Fruit fly (Drosophila melanogaster): ENCODE results near the gene yellow-h.

Gene yellow-h

DNA sequence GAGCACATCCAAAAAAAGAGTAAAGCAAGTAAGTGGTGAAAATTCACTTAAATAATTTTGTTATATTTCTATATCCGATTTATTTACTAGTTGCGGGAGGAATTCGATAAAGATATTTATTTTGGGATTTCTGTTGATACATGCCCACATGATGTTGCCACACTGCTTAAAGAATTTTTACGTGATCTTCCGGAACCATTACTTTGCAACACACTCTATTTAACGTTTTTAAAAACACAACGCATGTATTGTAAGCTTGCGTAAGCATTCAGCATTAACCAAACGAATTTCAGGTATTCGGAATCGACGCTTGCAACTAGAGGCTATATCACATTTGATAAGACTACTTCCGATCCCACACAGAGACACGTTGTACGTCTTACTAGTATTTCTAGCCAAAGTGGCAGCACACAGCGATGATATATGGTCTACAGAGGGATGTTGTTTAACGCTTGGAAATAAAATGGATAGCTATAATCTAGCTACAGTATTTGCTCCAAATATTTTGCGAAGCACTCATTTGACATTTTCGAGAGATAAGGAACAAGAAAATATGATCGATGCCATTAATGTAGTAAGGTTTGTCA lies 33.9 kb downstream of the yellow-h start:
- TF ChIP-seq Sry-β (GFP tag; optimal IDR thresholded peaks at IDR 0.05): peak; percentile 66
- no peak for TF ChIP-seq grn (GFP tag; optimal IDR thresholded peaks at IDR 0.05)
- TF ChIP-seq CoRest (tag; optimal IDR thresholded peaks at IDR 0.05): no peak
- TF ChIP-seq CG2199 (GFP tag; IDR thresholded peaks at IDR 0.05): peak; percentile 92; the same call in 2 of the 3 replicates
- TF ChIP-seq sug (tag; optimal IDR thresholded peaks at IDR 0.05): peak; percentile 60
- TF ChIP-seq CG8290 (GFP tag; optimal IDR thresholded peaks at IDR 0.05): peak; percentile 62
- peak; percentile 24 to 30 for TF ChIP-seq CG8290 (tag; optimal IDR thresholded peaks at IDR 0.05)
- TF ChIP-seq Antp (GFP tag; optimal IDR thresholded peaks at IDR 0.05): no peak
- TF ChIP-seq stwl (tag; optimal IDR thresholded peaks at IDR 0.05): peak; percentile 51
- TF ChIP-seq Mes4 (GFP tag; optimal IDR thresholded peaks at IDR 0.05): no peak
- TF ChIP-seq Sry-δ (GFP tag; optimal IDR thresholded peaks at IDR 0.05): peak; percentile 15
- TF ChIP-seq Ets65A (GFP tag): peak; percentile 89
- TF ChIP-seq Neu2 (GFP tag; optimal IDR thresholded peaks at IDR 0.05; ENCODE audit: borderline replicate concordance): no peak
- peak; percentile 71 for TF ChIP-seq CG30020 (tag; optimal IDR thresholded peaks at IDR 0.05)
- no peak for TF ChIP-seq Hr39 (optimal IDR thresholded peaks at IDR 0.05)
- TF ChIP-seq CG11723 (GFP tag; optimal IDR thresholded peaks at IDR 0.05): peak; percentile 2

- TF ChIP-seq Dfd (GFP tag; optimal IDR thresholded peaks at IDR 0.05): no peak
- peak; percentile 52 for TF ChIP-seq CG13894 (tag; optimal IDR thresholded peaks at IDR 0.05)
- peak; percentile 45 for TF ChIP-seq CG9437 (GFP tag; optimal IDR thresholded peaks at IDR 0.05)
- TF ChIP-seq CG2199 (GFP tag; IDR thresholded peaks at IDR 0.05): peak; percentile 88; the same call in 2 of the 3 replicates
- TF ChIP-seq CG2116 (GFP tag; optimal IDR thresholded peaks at IDR 0.05): no peak
- no peak for TF ChIP-seq corto (GFP tag; optimal IDR thresholded peaks at IDR 0.05)
- TF ChIP-seq CTCF (GFP tag; optimal IDR thresholded peaks at IDR 0.05): peak; percentile 73
- peak; percentile 16 for TF ChIP-seq sens (GFP tag)
- TF ChIP-seq CG30020 (tag; optimal IDR thresholded peaks at IDR 0.05): peak; percentile 8
Observed at dm6 chr4:274704-275103, 47.0 kb downstream of the yellow-h start.

DNA sequence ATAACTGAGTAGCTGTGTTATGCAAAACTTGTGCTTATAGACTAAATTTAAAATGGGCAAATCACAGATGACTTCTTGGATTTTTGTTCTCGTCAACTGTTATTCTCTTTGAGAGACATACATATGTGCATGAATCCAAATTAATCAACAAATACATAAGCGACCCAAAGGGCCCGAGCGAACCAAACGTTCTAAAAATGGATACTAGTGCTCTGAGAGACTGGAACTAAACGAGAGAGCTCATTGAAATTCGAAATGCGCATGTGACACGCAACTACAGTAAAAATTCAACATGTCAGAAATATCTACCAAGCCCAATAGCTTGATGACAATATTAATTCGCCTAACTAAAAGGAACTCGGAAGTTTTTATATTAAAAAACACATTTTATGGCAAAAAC lies 48.6 kb downstream of the yellow-h start, which contains the start of gene NfI:
NfI (minus strand) TSS at position 45 of the 400 bp plus-strand sequence.
- TF ChIP-seq sens (GFP tag) (peak; percentile 45), vnd (GFP tag; IDR thresholded peaks at IDR 0.05; ENCODE audit: partially characterized antibody) (no peak), CG6791 (GFP tag; IDR thresholded peaks at IDR 0.05; ENCODE audit: partially characterized antibody) (no peak), CG12659 (GFP tag; optimal IDR thresholded peaks at IDR 0.05) (no peak), corto (GFP tag; optimal IDR thresholded peaks at IDR 0.05) (no peak), CG9727 (GFP tag; optimal IDR thresholded peaks at IDR 0.05) (no peak), hbn (GFP tag; IDR thresholded peaks at IDR 0.05; ENCODE audit: partially characterized antibody) (no peak), fd64A (GFP tag; optimal IDR thresholded peaks at IDR 0.05) (no peak), bbx (GFP tag; IDR thresholded peaks at IDR 0.05; ENCODE audit: partially characterized antibody) (no peak), CG18599 (GFP tag; optimal IDR thresholded peaks at IDR 0.05) (no peak), Stat92E (GFP tag; optimal IDR thresholded peaks at IDR 0.05) (no peak), CG8089 (GFP tag; optimal IDR thresholded peaks at IDR 0.05) (no peak), CG2120 (GFP tag; optimal IDR thresholded peaks at IDR 0.05) (peak; percentile 11), CG30020 (tag; optimal IDR thresholded peaks at IDR 0.05) (peak; percentile 24), TFAM (GFP tag; optimal IDR thresholded peaks at IDR 0.05) (no peak), Optix (GFP tag; IDR thresholded peaks at IDR 0.05) (no peak), CG17568 (GFP tag; optimal IDR thresholded peaks at IDR 0.05) (peak; percentile 13), chm (GFP tag; IDR thresholded peaks at IDR 0.05) (no peak), Trl (optimal IDR thresholded peaks at IDR 0.05) (peak; percentile 46 to 65), Trl (GFP tag; optimal IDR thresholded peaks at IDR 0.05) (no peak), Sry-δ (GFP tag; optimal IDR thresholded peaks at IDR 0.05) (no peak), CG4424 (GFP tag; optimal IDR thresholded peaks at IDR 0.05) (no peak), CG2129 (GFP tag; IDR thresholded peaks at IDR 0.05; ENCODE audit: partially characterized antibody) (no peak), CG3163 (GFP tag; optimal IDR thresholded peaks at IDR 0.05) (no peak), exex (tag; optimal IDR thresholded peaks at IDR 0.05) (no peak), CG2199 (GFP tag; IDR thresholded peaks at IDR 0.05) (peak; percentile 89), slbo (GFP tag; IDR thresholded peaks at IDR 0.05) (no peak), Lpt (GFP tag; optimal IDR thresholded peaks at IDR 0.05) (no peak), Hr39 (optimal IDR thresholded peaks at IDR 0.05) (no peak), Gsc (GFP tag; IDR thresholded peaks at IDR 0.05) (no peak), tx (GFP tag; optimal IDR thresholded peaks at IDR 0.05) (no peak), jumu (GFP tag; optimal IDR thresholded peaks at IDR 0.05) (no peak)

All from whole organism, embryonic.